Worm (Caenorhabditis elegans) whole organism, mixed stage, embryonic: ENCODE data around the gene tag-151.

Source experiments
- M03D4.4 ChIP-seq: sonication (generic microtip); optimal IDR thresholded peaks from 2 replicates; lab custom pipeline; 2017; ENCODE audit warnings: mild to moderate bottlenecking, missing genetic modification characterization, missing compliant biosample characterization
- bed-3 ChIP-seq: fragments of 200-800 bp; sonication (Bioruptor generic); optimal IDR thresholded peaks from 3 replicates; lab custom pipeline; 2018; ENCODE audit warnings: mild to moderate bottlenecking, missing genetic modification characterization, moderate library complexity, missing compliant biosample characterization
- ceh-39 ChIP-seq: fragments of 150-350 bp; optimal IDR thresholded peaks from 2 replicates; lab custom pipeline; 2014; ENCODE audit warnings: missing biosample characterization, missing genetic modification characterization
- ceh-43 ChIP-seq: fragments of 200-800 bp; sonication (Bioruptor generic); optimal IDR thresholded peaks from 2 replicates; lab custom pipeline; 2018; ENCODE audit warnings: mild to moderate bottlenecking, missing genetic modification characterization, moderate library complexity, missing compliant biosample characterization
- ceh-83 ChIP-seq: fragments of 200-800 bp; sonication (Bioruptor generic); optimal IDR thresholded peaks from 2 replicates; lab custom pipeline; 2018; ENCODE audit warnings: mild to moderate bottlenecking, missing genetic modification characterization, missing compliant biosample characterization
- ces-1 ChIP-seq: fragments of 150-350 bp; optimal IDR thresholded peaks from 2 replicates; lab custom pipeline; 2014; ENCODE audit warnings: missing biosample characterization, missing genetic modification reagents, missing genetic modification characterization
- cnd-1 ChIP-seq: fragments of 200-800 bp; sonication (Bioruptor generic); optimal IDR thresholded peaks from 2 replicates; lab custom pipeline; 2018; ENCODE audit warnings: mild to moderate bottlenecking, missing genetic modification characterization, missing compliant biosample characterization
- drap-1 ChIP-seq: fragments of 200-800 bp; sonication (Bioruptor generic); optimal IDR thresholded peaks from 3 replicates; lab custom pipeline; 2018; ENCODE audit warnings: mild to moderate bottlenecking, missing genetic modification characterization, missing compliant biosample characterization
- elt-1 ChIP-seq: sonication (generic microtip); optimal IDR thresholded peaks from 2 replicates; lab custom pipeline; 2017; ENCODE audit warnings: missing genetic modification characterization, mild to moderate bottlenecking, missing compliant biosample characterization, antibody characterized with exemption, moderate library complexity, borderline replicate concordance; ENCODE audit not compliant: insufficient read depth
- elt-3 ChIP-seq: fragments of 150-350 bp; optimal IDR thresholded peaks from 2 replicates; lab custom pipeline; 2014; ENCODE audit warnings: missing biosample characterization, missing genetic modification characterization
- flh-1 ChIP-seq: fragments of 200-800 bp; sonication (Bioruptor generic); optimal IDR thresholded peaks from 2 replicates; lab custom pipeline; 2018; ENCODE audit warnings: mild to moderate bottlenecking, missing genetic modification characterization, moderate library complexity, missing compliant biosample characterization
- ham-2 ChIP-seq: fragments of 200-800 bp; sonication (Bioruptor generic); optimal IDR thresholded peaks from 2 replicates; lab custom pipeline; 2018; ENCODE audit warnings: mild to moderate bottlenecking, missing genetic modification characterization, missing compliant biosample characterization
- hlh-1 ChIP-seq: fragments of 150-350 bp; optimal IDR thresholded peaks from 2 replicates; lab custom pipeline; 2014; ENCODE audit warnings: missing biosample characterization, missing genetic modification reagents, missing genetic modification characterization
- lin-13 ChIP-seq: fragments of 150-350 bp; optimal IDR thresholded peaks from 2 replicates; lab custom pipeline; 2014; ENCODE audit warnings: missing biosample characterization, missing genetic modification characterization
- lin-32 ChIP-seq: fragments of 200-800 bp; sonication (Bioruptor generic); optimal IDR thresholded peaks from 2 replicates; lab custom pipeline; 2018; ENCODE audit warnings: mild to moderate bottlenecking, missing genetic modification characterization, missing compliant biosample characterization
- lsy-2 ChIP-seq: fragments of 150-350 bp; optimal IDR thresholded peaks from 2 replicates; lab custom pipeline; 2014; ENCODE audit warnings: missing biosample characterization, missing genetic modification characterization
- mab-5 ChIP-seq: fragments of 150-350 bp; optimal IDR thresholded peaks from 2 replicates; lab custom pipeline; 2014; ENCODE audit warnings: missing biosample characterization, missing genetic modification characterization
- mep-1 ChIP-seq: fragments of 150-350 bp; optimal IDR thresholded peaks from 2 replicates; lab custom pipeline; 2017; ENCODE audit warnings: missing biosample characterization, missing genetic modification reagents, missing genetic modification characterization, inconsistent platforms
- mls-2 ChIP-seq: sonication (generic microtip); optimal IDR thresholded peaks from 2 replicates; lab custom pipeline; 2016; ENCODE audit warnings: mild to moderate bottlenecking, missing genetic modification characterization, moderate library complexity, missing compliant biosample characterization
- nhr-12 ChIP-seq: fragments of 150-350 bp; optimal IDR thresholded peaks from 2 replicates; lab custom pipeline; 2014; ENCODE audit warnings: missing biosample characterization, missing genetic modification characterization
- nhr-237 ChIP-seq: fragments of 150-350 bp; optimal IDR thresholded peaks from 2 replicates; lab custom pipeline; 2014; ENCODE audit warnings: missing biosample characterization, missing genetic modification characterization
- nhr-28 ChIP-seq: fragments of 150-350 bp; optimal IDR thresholded peaks from 2 replicates; lab custom pipeline; 2014; ENCODE audit warnings: missing biosample characterization, missing genetic modification characterization
- nhr-76 ChIP-seq: sonication (generic microtip); optimal IDR thresholded peaks from 2 replicates; lab custom pipeline; 2017; ENCODE audit warnings: missing biosample characterization, missing genetic modification characterization
- pha-4 ChIP-seq: fragments of 150-350 bp; optimal IDR thresholded peaks from 2 replicates; lab custom pipeline; 2018; ENCODE audit warnings: missing biosample characterization, missing genetic modification reagents, missing genetic modification characterization
- snpc-4 ChIP-seq: fragments of 150-350 bp; optimal IDR thresholded peaks from 2 replicates; lab custom pipeline; 2014; ENCODE audit warnings: missing biosample characterization, missing genetic modification characterization
- sptf-1 ChIP-seq: sonication (generic microtip); optimal IDR thresholded peaks from 2 replicates; lab custom pipeline; 2017; ENCODE audit warnings: mild to moderate bottlenecking, missing genetic modification characterization, moderate library complexity, missing compliant biosample characterization
- unc-120 ChIP-seq: sonication (generic microtip); optimal IDR thresholded peaks from 2 replicates; lab custom pipeline; 2017; ENCODE audit warnings: missing genetic modification characterization, missing compliant biosample characterization; ENCODE audit not compliant: poor library complexity, severe bottlenecking
- unc-39 ChIP-seq: fragments of 150-350 bp; optimal IDR thresholded peaks from 2 replicates; lab custom pipeline; 2014; ENCODE audit warnings: missing biosample characterization, missing genetic modification characterization
- unc-62 ChIP-seq: fragments of 150-350 bp; optimal IDR thresholded peaks from 2 replicates; lab custom pipeline; 2014; ENCODE audit warnings: missing biosample characterization, missing genetic modification reagents, missing genetic modification characterization
- zip-8 ChIP-seq: fragments of 150-350 bp; optimal IDR thresholded peaks from 2 replicates; lab custom pipeline; 2014; ENCODE audit warnings: missing biosample characterization, missing genetic modification characterization
- ztf-11 ChIP-seq: fragments of 150-350 bp; optimal IDR thresholded peaks from 2 replicates; lab custom pipeline; 2014; ENCODE audit warnings: missing biosample characterization, missing genetic modification characterization

Gene tag-151

ce11 chrII:4698266-4698771 is 11.8 kb upstream of the tag-151 start, which contains the start of the genes rpn-5 and scc-1:
Gene rpn-5, minus strand, starts transcription at chrII:4698427.
Gene scc-1, plus strand, starts transcription at chrII:4698721.
- TF ChIP-seq ztf-11 (tag; lab: Kevin White, UChicago) (no peak), elt-3 (tag; lab: Kevin White, UChicago) (no peak), unc-62 (GFP tag; lab: Kevin White, UChicago) (peak; percentile 88), ceh-43 (no peak), mab-5 (tag; lab: Kevin White, UChicago) (no peak), nhr-76 (no peak), ces-1 (peak; percentile 80), lin-13 (peak; percentile 42), pha-4 (tag; lab: Kevin White, UChicago) (peak; percentile 85), snpc-4 (tag; lab: Kevin White, UChicago) (no peak), sptf-1 (tag; lab: Kevin White, UChicago) (peak; percentile 8), nhr-12 (tag; lab: Kevin White, UChicago) (no peak), ceh-39 (tag; lab: Kevin White, UChicago) (peak; percentile 55), lsy-2 (tag; lab: Kevin White, UChicago) (peak; percentile 99), flh-1 (GFP tag; lab: Kevin White, UChicago) (no peak), mep-1 (peak; percentile 55), hlh-1 (tag; lab: Kevin White, UChicago) (peak; percentile 43), nhr-237 (tag; lab: Kevin White, UChicago) (peak; percentile 71), ham-2 (no peak)

ce11 chrII:4701482-4702119 is 8.5 kb upstream of the tag-151 start, which contains the start of gene unc-85:
Gene unc-85, plus strand, starts transcription at chrII:4702069.
- TF ChIP-seq elt-1: peak; percentile 6
- TF ChIP-seq nhr-237 (tag; lab: Kevin White, UChicago): peak; percentile 60
- peak; percentile 29 for TF ChIP-seq ztf-11 (tag; lab: Kevin White, UChicago)
- peak; percentile 68 for TF ChIP-seq drap-1 (GFP tag; lab: Kevin White, UChicago)
- peak; percentile 12 for TF ChIP-seq lin-13
- peak; percentile 48 for TF ChIP-seq ham-2
- TF ChIP-seq lsy-2 (tag; lab: Kevin White, UChicago): peak; percentile 67
- TF ChIP-seq ceh-43: peak; percentile 66
- peak; percentile 87 for TF ChIP-seq sptf-1 (tag; lab: Kevin White, UChicago)
- TF ChIP-seq unc-120 (tag; lab: Kevin White, UChicago): peak; percentile 68
- peak; percentile 6 for TF ChIP-seq hlh-1 (tag; lab: Kevin White, UChicago)
- TF ChIP-seq M03D4.4: peak; percentile 57
- peak; percentile 48 for TF ChIP-seq cnd-1 (tag; lab: Kevin White, UChicago)
- TF ChIP-seq mls-2: peak; percentile 77
- peak; percentile 70 for TF ChIP-seq mep-1
- TF ChIP-seq ces-1: peak; percentile 48

ce11 chrII:4703011-4703410 is 7.1 kb upstream of the tag-151 start:
- TF ChIP-seq ceh-83 (GFP tag; lab: Kevin White, UChicago) (no peak), nhr-76 (no peak), mab-5 (tag; lab: Kevin White, UChicago) (no peak), nhr-28 (tag; lab: Kevin White, UChicago) (no peak), nhr-237 (tag; lab: Kevin White, UChicago) (no peak), bed-3 (no peak), unc-39 (tag; lab: Kevin White, UChicago) (no peak), lin-32 (GFP tag; lab: Kevin White, UChicago) (no peak), zip-8 (tag; lab: Kevin White, UChicago) (no peak), ceh-43 (no peak), mls-2 (no peak), flh-1 (GFP tag; lab: Kevin White, UChicago) (no peak), mep-1 (no peak), unc-62 (GFP tag; lab: Kevin White, UChicago) (no peak), ham-2 (no peak)

- TF ChIP-seq lsy-2 (tag; lab: Kevin White, UChicago) (peak; percentile 95), cnd-1 (tag; lab: Kevin White, UChicago) (no peak), lin-13 (peak; percentile 20), mep-1 (peak; percentile 8), nhr-76 (no peak), pha-4 (tag; lab: Kevin White, UChicago) (peak; percentile 57), nhr-28 (tag; lab: Kevin White, UChicago) (no peak)
Measured at ce11 chrII:4706359-4706871, 3.7 kb upstream of the tag-151 start, which contains the start of the genes F10G7.9 and tsn-1. Gene F10G7.9, minus strand, starts transcription at chrII:4706485. Gene tsn-1, plus strand, starts transcription at chrII:4706821.
